Worm (Caenorhabditis elegans) whole organism, late embryonic: Measurements from ENCODE around the gene chup-1.

ENCODE experiments used
- C08G9.2 ChIP-seq: sonication (generic microtip); optimal IDR thresholded peaks from 2 replicates; lab custom pipeline; 2016; ENCODE audit warnings: mild to moderate bottlenecking, missing genetic modification characterization, moderate library complexity, missing compliant biosample characterization
- K02D7.2 ChIP-seq: sonication (generic microtip); optimal IDR thresholded peaks from 2 replicates; lab custom pipeline; 2017; ENCODE audit warnings: mild to moderate bottlenecking, missing genetic modification characterization, missing compliant biosample characterization
- T23F11.4 ChIP-seq: fragments of 200-800 bp; sonication (Bioruptor generic); optimal IDR thresholded peaks from 2 replicates; lab custom pipeline; 2018; ENCODE audit warnings: mild to moderate bottlenecking, missing genetic modification characterization, missing compliant biosample characterization
- Y22D7AL.16 ChIP-seq: sonication (generic microtip); optimal IDR thresholded peaks from 2 replicates; lab custom pipeline; 2016; ENCODE audit warnings: missing genetic modification characterization, missing compliant biosample characterization
- ama-1 ChIP-seq: fragments of 150-350 bp; optimal IDR thresholded peaks from 2 replicates; lab custom pipeline; 2014
- ceh-14 ChIP-seq: sonication (generic microtip); optimal IDR thresholded peaks from 2 replicates; lab custom pipeline; 2016; ENCODE audit warnings: missing genotype, missing genetic modification characterization, missing compliant biosample characterization
- ceh-2 ChIP-seq: sonication (generic microtip); optimal IDR thresholded peaks from 2 replicates; lab custom pipeline; 2016; ENCODE audit warnings: missing genotype, missing genetic modification characterization, missing compliant biosample characterization
- ceh-22 ChIP-seq: sonication (generic microtip); optimal IDR thresholded peaks from 2 replicates; lab custom pipeline; 2017; ENCODE audit warnings: missing biosample characterization, missing genetic modification characterization
- ceh-24 ChIP-seq: sonication (generic microtip); optimal IDR thresholded peaks from 2 replicates; lab custom pipeline; 2016; ENCODE audit warnings: mild to moderate bottlenecking, missing genetic modification characterization, missing compliant biosample characterization
- ceh-34 ChIP-seq: sonication (generic microtip); optimal IDR thresholded peaks from 2 replicates; lab custom pipeline; 2016; ENCODE audit warnings: mild to moderate bottlenecking, missing genetic modification characterization, missing compliant biosample characterization
- ceh-45 ChIP-seq: fragments of 200-800 bp; sonication (Bioruptor generic); IDR thresholded peaks from 2 replicates; pipeline ENCODE4 v1.3.6; 2022; ENCODE audit warnings: missing genetic modification reagents, missing genetic modification characterization, missing compliant biosample characterization
- ceh-48 ChIP-seq: sonication (generic microtip); optimal IDR thresholded peaks from 2 replicates; lab custom pipeline; 2016; ENCODE audit warnings: missing genetic modification characterization, inconsistent platforms, missing compliant biosample characterization
- ceh-9 ChIP-seq: sonication (generic microtip); optimal IDR thresholded peaks from 2 replicates; lab custom pipeline; 2016; ENCODE audit warnings: mild to moderate bottlenecking, missing genetic modification characterization, inconsistent platforms, missing compliant biosample characterization
- dmd-4 ChIP-seq: sonication (generic microtip); optimal IDR thresholded peaks from 2 replicates; lab custom pipeline; 2016; ENCODE audit warnings: borderline replicate concordance, missing genetic modification characterization, missing compliant biosample characterization
- elt-4 ChIP-seq: sonication (generic microtip); optimal IDR thresholded peaks from 2 replicates; lab custom pipeline; 2016; ENCODE audit warnings: missing genetic modification characterization, missing compliant biosample characterization
- ets-4 ChIP-seq: sonication (generic microtip); optimal IDR thresholded peaks from 2 replicates; lab custom pipeline; 2016; ENCODE audit warnings: missing genetic modification characterization, missing compliant biosample characterization
- eyg-1 ChIP-seq: sonication (generic microtip); optimal IDR thresholded peaks from 2 replicates; lab custom pipeline; 2016; ENCODE audit warnings: missing genotype, missing genetic modification characterization, missing compliant biosample characterization
- fkh-10 ChIP-seq: fragments of 150-350 bp; optimal IDR thresholded peaks from 2 replicates; lab custom pipeline; 2014; ENCODE audit warnings: missing biosample characterization, missing genetic modification reagents, missing genetic modification characterization
- fkh-6 ChIP-seq: sonication (generic microtip); optimal IDR thresholded peaks from 2 replicates; lab custom pipeline; 2016; ENCODE audit warnings: missing genetic modification characterization, missing compliant biosample characterization
- gmeb-2 ChIP-seq: sonication (generic microtip); optimal IDR thresholded peaks from 2 replicates; lab custom pipeline; 2016; ENCODE audit warnings: missing genetic modification characterization, inconsistent platforms, missing compliant biosample characterization
- hlh-15 ChIP-seq: sonication (generic microtip); optimal IDR thresholded peaks from 2 replicates; lab custom pipeline; 2016; ENCODE audit warnings: missing genetic modification characterization, missing compliant biosample characterization
- hlh-30 ChIP-seq: sonication (generic microtip); optimal IDR thresholded peaks from 2 replicates; lab custom pipeline; 2017; ENCODE audit warnings: antibody characterized with exemption, missing genetic modification characterization, missing compliant biosample characterization; ENCODE audit not compliant: insufficient read depth
- hlh-6 ChIP-seq: sonication (generic microtip); optimal IDR thresholded peaks from 2 replicates; lab custom pipeline; 2016; ENCODE audit warnings: missing genotype, missing genetic modification characterization, missing compliant biosample characterization
- lim-6 ChIP-seq: sonication (generic microtip); optimal IDR thresholded peaks from 2 replicates; lab custom pipeline; 2016; ENCODE audit warnings: missing genetic modification characterization, missing compliant biosample characterization
- lin-11 ChIP-seq: fragments of 200-800 bp; sonication (Bioruptor generic); optimal IDR thresholded peaks from 2 replicates; lab custom pipeline; 2018; ENCODE audit warnings: mild to moderate bottlenecking, missing genetic modification characterization, missing compliant biosample characterization
- mec-3 ChIP-seq: sonication (generic microtip); optimal IDR thresholded peaks from 2 replicates; lab custom pipeline; 2016; ENCODE audit warnings: borderline replicate concordance, missing genetic modification characterization, missing compliant biosample characterization
- nfya-1 ChIP-seq: sonication (generic microtip); optimal IDR thresholded peaks from 2 replicates; lab custom pipeline; 2017; ENCODE audit warnings: missing genetic modification characterization, mild to moderate bottlenecking, missing compliant biosample characterization, antibody characterized with exemption, moderate library complexity
- nhr-232 ChIP-seq: sonication (generic microtip); optimal IDR thresholded peaks from 2 replicates; lab custom pipeline; 2016; ENCODE audit warnings: missing genetic modification characterization, missing compliant biosample characterization
- npax-4 ChIP-seq: sonication (generic microtip); optimal IDR thresholded peaks from 2 replicates; lab custom pipeline; 2016; ENCODE audit warnings: missing genetic modification characterization, missing compliant biosample characterization
- odd-2 ChIP-seq: sonication (generic microtip); optimal IDR thresholded peaks from 2 replicates; lab custom pipeline; 2017; ENCODE audit warnings: antibody characterized with exemption, mild to moderate bottlenecking, missing genetic modification characterization, missing compliant biosample characterization
- pag-3 ChIP-seq: sonication (generic microtip); optimal IDR thresholded peaks from 2 replicates; lab custom pipeline; 2016; ENCODE audit warnings: missing compliant biosample characterization, missing genetic modification characterization, borderline replicate concordance
- pax-1 ChIP-seq: fragments of 150-350 bp; optimal IDR thresholded peaks from 2 replicates; lab custom pipeline; 2014; ENCODE audit warnings: missing biosample characterization, missing genetic modification characterization
- pha-2 ChIP-seq: sonication (generic microtip); optimal IDR thresholded peaks from 2 replicates; lab custom pipeline; 2017; ENCODE audit warnings: mild to moderate bottlenecking, missing genetic modification characterization, missing compliant biosample characterization
- pha-4 ChIP-seq: fragments of 150-350 bp; optimal IDR thresholded peaks from 2 replicates; lab custom pipeline; 2018; ENCODE audit warnings: missing biosample characterization, missing genetic modification reagents, missing genetic modification characterization
- pqm-1 ChIP-seq: sonication (generic microtip); optimal IDR thresholded peaks from 2 replicates; lab custom pipeline; 2016; ENCODE audit warnings: missing genetic modification characterization, missing compliant biosample characterization
- ref-2 ChIP-seq: sonication (generic microtip); optimal IDR thresholded peaks from 2 replicates; lab custom pipeline; 2016; ENCODE audit warnings: missing genetic modification characterization, missing compliant biosample characterization
- sdc-2 ChIP-seq: sonication (generic microtip); optimal IDR thresholded peaks from 2 replicates; lab custom pipeline; 2016; ENCODE audit warnings: missing genotype, missing genetic modification characterization, missing compliant biosample characterization
- sox-2 ChIP-seq: fragments of 200-800 bp; sonication (Bioruptor generic); IDR thresholded peaks from 2 replicates; pipeline ENCODE4 v1.3.6; 2022; ENCODE audit warnings: missing genetic modification reagents, missing genetic modification characterization, missing compliant biosample characterization
- sox-4 ChIP-seq: sonication (generic microtip); optimal IDR thresholded peaks from 2 replicates; lab custom pipeline; 2017; ENCODE audit warnings: mild to moderate bottlenecking, missing genetic modification characterization, inconsistent platforms, missing compliant biosample characterization
- syd-9 ChIP-seq: sonication (generic microtip); optimal IDR thresholded peaks from 2 replicates; lab custom pipeline; 2016; ENCODE audit warnings: mild to moderate bottlenecking, missing genetic modification characterization, moderate library complexity, missing compliant biosample characterization
- tbx-2 ChIP-seq: sonication (generic microtip); optimal IDR thresholded peaks from 2 replicates; lab custom pipeline; 2016; ENCODE audit warnings: missing genetic modification characterization, missing compliant biosample characterization
- tbx-7 ChIP-seq: sonication (generic microtip); optimal IDR thresholded peaks from 2 replicates; lab custom pipeline; 2016; ENCODE audit warnings: missing genotype, missing genetic modification characterization, missing compliant biosample characterization
- unc-3 ChIP-seq, 2 experiments: fragments of 200-800 bp in 1 of 2; sonication (Bioruptor generic) in 1 of 2; sonication (generic microtip) in 1 of 2; conservative IDR thresholded peaks in 1 of 2; optimal IDR thresholded peaks in 1 of 2; 2 replicates each; pipeline versions ENCODE4 v1.3.6 to Lab custom; 2016 to 2022; ENCODE audit warnings: missing compliant biosample characterization in 2 of 2, missing genetic modification characterization in 2 of 2, missing genetic modification reagents in 1 of 2
- unc-42 ChIP-seq: sonication (generic microtip); optimal IDR thresholded peaks from 2 replicates; lab custom pipeline; 2016; ENCODE audit warnings: missing genotype, missing genetic modification characterization, missing compliant biosample characterization
- unc-55 ChIP-seq: sonication (generic microtip); optimal IDR thresholded peaks from 2 replicates; lab custom pipeline; 2017; ENCODE audit warnings: missing biosample characterization, missing genetic modification reagents, missing genetic modification characterization
- zip-5 ChIP-seq: sonication (generic microtip); optimal IDR thresholded peaks from 2 replicates; lab custom pipeline; 2016; ENCODE audit warnings: missing genetic modification characterization, missing compliant biosample characterization
- ztf-16 ChIP-seq: sonication (generic microtip); optimal IDR thresholded peaks from 2 replicates; lab custom pipeline; 2017; ENCODE audit warnings: missing genetic modification characterization, missing compliant biosample characterization

chup-1 gene

DNA sequence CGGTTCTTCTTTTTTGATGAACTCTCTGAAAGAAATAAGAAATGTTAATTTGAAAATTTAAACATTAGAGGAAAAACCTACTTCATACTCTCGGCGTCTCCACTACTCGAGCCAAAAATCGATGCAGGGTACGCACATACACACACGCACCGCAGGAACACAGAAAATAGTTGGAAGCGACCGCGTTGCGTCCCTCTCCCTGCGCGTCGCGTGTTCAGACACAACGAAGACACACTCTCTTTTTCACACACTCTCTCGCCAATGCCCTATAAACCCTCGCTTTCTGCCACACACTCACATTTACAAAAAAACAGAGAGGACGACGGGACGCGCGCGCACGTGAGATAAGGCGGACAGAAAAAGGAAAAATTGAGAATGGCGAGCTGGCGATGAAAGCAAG lies 18.9 kb downstream of the chup-1 start, which contains the start of gene R04E5.9 (continued):
- peak; percentile 25 for TF ChIP-seq sox-4 (tag; lab: Kevin White, UChicago)
- TF ChIP-seq dmd-4 (tag; lab: Kevin White, UChicago), result peak; percentile 30
- peak; percentile 76 for TF ChIP-seq nfya-1 (tag; lab: Kevin White, UChicago)
- no peak for TF ChIP-seq elt-4 (tag; lab: Kevin White, UChicago)
- TF ChIP-seq ztf-16 (tag; lab: Kevin White, UChicago), result peak; percentile 23
- peak; percentile 30 for TF ChIP-seq eyg-1 (tag; lab: Kevin White, UChicago)
- TF ChIP-seq gmeb-2, result no peak
- no peak for TF ChIP-seq sox-2
- TF ChIP-seq ceh-9 (tag; lab: Kevin White, UChicago), result no peak
- TF ChIP-seq mec-3, result no peak
- TF ChIP-seq sdc-2 (tag; lab: Kevin White, UChicago), result peak; percentile 87
- TF ChIP-seq syd-9 (tag; lab: Kevin White, UChicago), result peak; percentile 42
- TF ChIP-seq ceh-22, result no peak
- peak; percentile 20 for TF ChIP-seq fkh-6 (tag; lab: Kevin White, UChicago)
- no peak for TF ChIP-seq tbx-7
- TF ChIP-seq hlh-15 (tag; lab: Kevin White, UChicago), result no peak
- no peak for TF ChIP-seq ama-1 (lab: Kevin White, UChicago)
- peak; percentile 67 for TF ChIP-seq ceh-14 (tag; lab: Kevin White, UChicago)
- TF ChIP-seq C08G9.2, result peak; percentile 32
- TF ChIP-seq zip-5 (tag; lab: Kevin White, UChicago), result no peak
- peak; percentile 75 for TF ChIP-seq unc-42 (tag; lab: Kevin White, UChicago)
- no peak for TF ChIP-seq odd-2 (tag; lab: Kevin White, UChicago)
- no peak for TF ChIP-seq unc-55
- TF ChIP-seq ceh-48, result peak; percentile 85
- TF ChIP-seq nhr-232 (tag; lab: Kevin White, UChicago), result no peak
- TF ChIP-seq K02D7.2, result no peak
- TF ChIP-seq pag-3 (tag; lab: Kevin White, UChicago), result no peak
- no peak for TF ChIP-seq Y22D7AL.16
- peak; percentile 82 for TF ChIP-seq hlh-30 (tag; lab: Kevin White, UChicago)
- no peak for TF ChIP-seq hlh-6 (tag; lab: Kevin White, UChicago)
- TF ChIP-seq ref-2 (tag; lab: Kevin White, UChicago), result peak; percentile 87
- TF ChIP-seq ceh-45 (GFP tag; lab: Robert Waterston, UW), result no peak
- peak; percentile 47 for TF ChIP-seq pqm-1
- no peak for TF ChIP-seq npax-4 (tag; lab: Kevin White, UChicago)
- TF ChIP-seq ets-4 (tag; lab: Kevin White, UChicago), result peak; percentile 42
- TF ChIP-seq T23F11.4 (GFP tag; lab: Kevin White, UChicago), result no peak
- no peak for TF ChIP-seq pax-1 (tag; lab: Kevin White, UChicago)
- no peak for TF ChIP-seq ceh-24 (tag; lab: Kevin White, UChicago)
- TF ChIP-seq pha-2 (tag; lab: Kevin White, UChicago), result no peak
- no peak for TF ChIP-seq lim-6 (tag; lab: Kevin White, UChicago)
- TF ChIP-seq pha-4 (tag; lab: Kevin White, UChicago), result no peak
- no peak for TF ChIP-seq unc-3 (GFP tag; conservative IDR thresholded peaks at IDR 0.05; lab: Robert Waterston, UW)
- TF ChIP-seq unc-3 (tag; optimal IDR thresholded peaks at IDR 0.05; lab: Kevin White, UChicago), result no peak
- TF ChIP-seq ceh-34 (tag; lab: Kevin White, UChicago), result peak; percentile 76
- TF ChIP-seq ceh-2 (tag; lab: Kevin White, UChicago), result peak; percentile 63
- no peak for TF ChIP-seq lin-11 (tag; lab: Kevin White, UChicago)
- no peak for TF ChIP-seq fkh-10 (GFP tag; lab: Kevin White, UChicago)
- peak; percentile 85 for TF ChIP-seq tbx-2 (tag; lab: Kevin White, UChicago)
- TF ChIP-seq, all 69 proteins: peak for 27
